Worm (Caenorhabditis elegans) whole organism, mixed stage, embryonic: ENCODE results near the gene crn-6.

ENCODE experiments used
- M03D4.4 ChIP-seq: sonication (generic microtip); optimal IDR thresholded peaks from 2 replicates; lab custom pipeline; 2017; ENCODE audit warnings: mild to moderate bottlenecking, missing genetic modification characterization, missing compliant biosample characterization
- ces-1 ChIP-seq: fragments of 150-350 bp; optimal IDR thresholded peaks from 2 replicates; lab custom pipeline; 2014; ENCODE audit warnings: missing biosample characterization, missing genetic modification reagents, missing genetic modification characterization
- lsy-2 ChIP-seq: fragments of 150-350 bp; optimal IDR thresholded peaks from 2 replicates; lab custom pipeline; 2014; ENCODE audit warnings: missing biosample characterization, missing genetic modification characterization
- pha-4 ChIP-seq: fragments of 150-350 bp; optimal IDR thresholded peaks from 2 replicates; lab custom pipeline; 2018; ENCODE audit warnings: missing biosample characterization, missing genetic modification reagents, missing genetic modification characterization

DNA sequence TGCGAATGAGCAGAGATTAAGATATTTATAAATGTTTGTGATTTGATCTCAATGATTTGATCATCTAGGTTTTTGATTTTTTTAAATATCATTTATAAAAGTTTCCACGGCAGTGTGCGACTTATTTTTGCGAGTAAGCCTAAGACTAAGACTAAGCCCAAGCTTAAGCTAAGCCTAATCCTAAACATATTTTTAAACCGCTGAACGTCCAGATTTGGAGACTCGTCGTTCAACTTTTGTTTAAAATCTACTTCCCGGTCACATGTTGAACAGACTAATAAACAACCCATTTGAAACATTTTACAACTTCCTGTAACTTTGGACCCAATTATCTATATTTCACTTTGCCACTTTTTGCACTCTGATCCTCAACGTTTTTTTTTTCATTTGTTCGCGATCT, 8.0 kb upstream of the crn-6 start, which contains the start of gene K04H4.5:
- TF ChIP-seq lsy-2 (tag; lab: Kevin White, UChicago) (no peak), M03D4.4 (tag; lab: Kevin White, UChicago) (no peak), ces-1 (no peak), pha-4 (tag; lab: Kevin White, UChicago) (no peak)
